Worm (Caenorhabditis elegans) whole organism, midembryonic: ENCODE results near the gene Y55D5A.4.

Experiments used
- T22C8.4 ChIP-seq: fragments of 200-800 bp; sonication (Bioruptor generic); IDR thresholded peaks from 2 replicates; pipeline ENCODE4 v1.3.6; 2022; ENCODE audit warnings: missing genetic modification characterization, missing compliant biosample characterization
- cog-1 ChIP-seq: sonication (generic microtip); optimal IDR thresholded peaks from 2 replicates; lab custom pipeline; 2016; ENCODE audit warnings: missing genetic modification characterization, missing compliant biosample characterization
- flt-1 ChIP-seq: fragments of 200-800 bp; sonication (Bioruptor generic); IDR thresholded peaks from 2 replicates; pipeline ENCODE4 v1.3.6; 2022; ENCODE audit warnings: missing genetic modification characterization, missing compliant biosample characterization
- klf-2 ChIP-seq: fragments of 200-800 bp; sonication (Bioruptor generic); conservative IDR thresholded peaks from 2 replicates; pipeline ENCODE4 v1.3.6; 2022; ENCODE audit warnings: missing genetic modification reagents, missing genetic modification characterization, missing compliant biosample characterization
- med-1 ChIP-seq: sonication (generic microtip); optimal IDR thresholded peaks from 2 replicates; lab custom pipeline; 2017; ENCODE audit warnings: missing genetic modification characterization, mild to moderate bottlenecking, missing compliant biosample characterization, antibody characterized with exemption, missing genetic modification reagents; ENCODE audit not compliant: insufficient read depth
- tab-1 ChIP-seq: fragments of 200-800 bp; sonication (Bioruptor generic); IDR thresholded peaks from 2 replicates; pipeline ENCODE4 v1.3.6; 2022; ENCODE audit warnings: missing genetic modification characterization, missing compliant biosample characterization
- ztf-23 ChIP-seq: fragments of 200-800 bp; sonication (Bioruptor generic); IDR thresholded peaks from 2 replicates; pipeline ENCODE4 v1.3.6; 2022; ENCODE audit warnings: missing genetic modification reagents, missing genetic modification characterization, missing compliant biosample characterization
- ztf-29 ChIP-seq: fragments of 200-800 bp; sonication (Bioruptor generic); IDR thresholded peaks from 2 replicates; pipeline ENCODE4 v1.3.6; 2022; ENCODE audit warnings: missing genetic modification reagents, missing genetic modification characterization, missing compliant biosample characterization

DNA sequence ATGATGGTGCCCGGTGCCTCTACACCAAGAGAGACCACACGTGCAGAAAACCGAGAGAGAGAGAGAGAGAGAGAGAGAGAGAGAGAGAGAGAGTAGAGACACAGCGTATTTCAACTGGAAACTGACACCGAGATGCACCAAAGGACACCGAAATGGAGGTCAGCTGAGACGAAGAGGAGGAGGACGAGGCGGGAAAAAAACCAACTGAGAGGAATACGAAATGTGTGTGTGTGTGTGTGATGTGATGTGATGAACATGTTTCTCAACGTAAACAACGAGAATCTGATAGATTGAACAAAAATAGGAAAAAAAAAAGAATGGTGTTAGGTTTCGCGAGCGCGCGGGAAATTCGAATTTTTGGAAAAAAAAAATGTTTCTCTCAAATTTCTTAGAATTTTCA is 47.5 kb upstream of the Y55D5A.4 start:
- TF ChIP-seq ztf-23 (no peak), flt-1 (no peak), med-1 (GFP tag; lab: Kevin White, UChicago) (no peak), klf-2 (GFP tag; lab: Robert Waterston, UW) (no peak), T22C8.4 (GFP tag; lab: Robert Waterston, UW) (no peak), tab-1 (GFP tag; lab: Robert Waterston, UW) (no peak), cog-1 (tag; lab: Kevin White, UChicago) (no peak), ztf-29 (no peak)
